Worm (Caenorhabditis elegans) whole organism, mixed stage, embryonic: ENCODE measurements around the gene D1022.2.
"Not testable (repeated sequence)": the region's sequence is repeated elsewhere in the genome, so short reads cannot be mapped to it uniquely, and the experiment has no call there.

Experiments
- M03D4.4 ChIP-seq: sonication (generic microtip); optimal IDR thresholded peaks from 2 replicates; lab custom pipeline; 2017; ENCODE audit warnings: mild to moderate bottlenecking, missing genetic modification characterization, missing compliant biosample characterization
- bed-3 ChIP-seq: fragments of 200-800 bp; sonication (Bioruptor generic); optimal IDR thresholded peaks from 3 replicates; lab custom pipeline; 2018; ENCODE audit warnings: mild to moderate bottlenecking, missing genetic modification characterization, moderate library complexity, missing compliant biosample characterization
- blmp-1 ChIP-seq: fragments of 150-350 bp; optimal IDR thresholded peaks from 2 replicates; lab custom pipeline; 2014; ENCODE audit warnings: missing biosample characterization, missing genetic modification characterization
- ceh-39 ChIP-seq: fragments of 150-350 bp; optimal IDR thresholded peaks from 2 replicates; lab custom pipeline; 2014; ENCODE audit warnings: missing biosample characterization, missing genetic modification characterization
- ceh-43 ChIP-seq: fragments of 200-800 bp; sonication (Bioruptor generic); optimal IDR thresholded peaks from 2 replicates; lab custom pipeline; 2018; ENCODE audit warnings: mild to moderate bottlenecking, missing genetic modification characterization, moderate library complexity, missing compliant biosample characterization
- ces-1 ChIP-seq: fragments of 150-350 bp; optimal IDR thresholded peaks from 2 replicates; lab custom pipeline; 2014; ENCODE audit warnings: missing biosample characterization, missing genetic modification reagents, missing genetic modification characterization
- cnd-1 ChIP-seq: fragments of 200-800 bp; sonication (Bioruptor generic); optimal IDR thresholded peaks from 2 replicates; lab custom pipeline; 2018; ENCODE audit warnings: mild to moderate bottlenecking, missing genetic modification characterization, missing compliant biosample characterization
- drap-1 ChIP-seq: fragments of 200-800 bp; sonication (Bioruptor generic); optimal IDR thresholded peaks from 3 replicates; lab custom pipeline; 2018; ENCODE audit warnings: mild to moderate bottlenecking, missing genetic modification characterization, missing compliant biosample characterization
- elt-1 ChIP-seq: sonication (generic microtip); optimal IDR thresholded peaks from 2 replicates; lab custom pipeline; 2017; ENCODE audit warnings: missing genetic modification characterization, mild to moderate bottlenecking, missing compliant biosample characterization, antibody characterized with exemption, moderate library complexity, borderline replicate concordance; ENCODE audit not compliant: insufficient read depth
- elt-3 ChIP-seq: fragments of 150-350 bp; optimal IDR thresholded peaks from 2 replicates; lab custom pipeline; 2014; ENCODE audit warnings: missing biosample characterization, missing genetic modification characterization
- flh-1 ChIP-seq: fragments of 200-800 bp; sonication (Bioruptor generic); optimal IDR thresholded peaks from 2 replicates; lab custom pipeline; 2018; ENCODE audit warnings: mild to moderate bottlenecking, missing genetic modification characterization, moderate library complexity, missing compliant biosample characterization
- ham-2 ChIP-seq: fragments of 200-800 bp; sonication (Bioruptor generic); optimal IDR thresholded peaks from 2 replicates; lab custom pipeline; 2018; ENCODE audit warnings: mild to moderate bottlenecking, missing genetic modification characterization, missing compliant biosample characterization
- hlh-1 ChIP-seq: fragments of 150-350 bp; optimal IDR thresholded peaks from 2 replicates; lab custom pipeline; 2014; ENCODE audit warnings: missing biosample characterization, missing genetic modification reagents, missing genetic modification characterization
- lin-13 ChIP-seq: fragments of 150-350 bp; optimal IDR thresholded peaks from 2 replicates; lab custom pipeline; 2014; ENCODE audit warnings: missing biosample characterization, missing genetic modification characterization
- lin-32 ChIP-seq: fragments of 200-800 bp; sonication (Bioruptor generic); optimal IDR thresholded peaks from 2 replicates; lab custom pipeline; 2018; ENCODE audit warnings: mild to moderate bottlenecking, missing genetic modification characterization, missing compliant biosample characterization
- lsy-2 ChIP-seq: fragments of 150-350 bp; optimal IDR thresholded peaks from 2 replicates; lab custom pipeline; 2014; ENCODE audit warnings: missing biosample characterization, missing genetic modification characterization
- mab-5 ChIP-seq: fragments of 150-350 bp; optimal IDR thresholded peaks from 2 replicates; lab custom pipeline; 2014; ENCODE audit warnings: missing biosample characterization, missing genetic modification characterization
- mep-1 ChIP-seq: fragments of 150-350 bp; optimal IDR thresholded peaks from 2 replicates; lab custom pipeline; 2017; ENCODE audit warnings: missing biosample characterization, missing genetic modification reagents, missing genetic modification characterization, inconsistent platforms
- mls-2 ChIP-seq: sonication (generic microtip); optimal IDR thresholded peaks from 2 replicates; lab custom pipeline; 2016; ENCODE audit warnings: mild to moderate bottlenecking, missing genetic modification characterization, moderate library complexity, missing compliant biosample characterization
- nhr-12 ChIP-seq: fragments of 150-350 bp; optimal IDR thresholded peaks from 2 replicates; lab custom pipeline; 2014; ENCODE audit warnings: missing biosample characterization, missing genetic modification characterization
- nhr-237 ChIP-seq: fragments of 150-350 bp; optimal IDR thresholded peaks from 2 replicates; lab custom pipeline; 2014; ENCODE audit warnings: missing biosample characterization, missing genetic modification characterization
- nhr-76 ChIP-seq: sonication (generic microtip); optimal IDR thresholded peaks from 2 replicates; lab custom pipeline; 2017; ENCODE audit warnings: missing biosample characterization, missing genetic modification characterization
- sem-2 ChIP-seq: fragments of 200-800 bp; sonication (Bioruptor generic); optimal IDR thresholded peaks from 2 replicates; lab custom pipeline; 2018; ENCODE audit warnings: mild to moderate bottlenecking, missing genetic modification characterization, missing compliant biosample characterization
- snpc-4 ChIP-seq: fragments of 150-350 bp; optimal IDR thresholded peaks from 2 replicates; lab custom pipeline; 2014; ENCODE audit warnings: missing biosample characterization, missing genetic modification characterization
- sptf-1 ChIP-seq: sonication (generic microtip); optimal IDR thresholded peaks from 2 replicates; lab custom pipeline; 2017; ENCODE audit warnings: mild to moderate bottlenecking, missing genetic modification characterization, moderate library complexity, missing compliant biosample characterization
- tbx-8 ChIP-seq: fragments of 200-800 bp; sonication (Bioruptor generic); optimal IDR thresholded peaks from 2 replicates; lab custom pipeline; 2018; ENCODE audit warnings: mild to moderate bottlenecking, missing genetic modification characterization, moderate library complexity, missing compliant biosample characterization
- unc-120 ChIP-seq: sonication (generic microtip); optimal IDR thresholded peaks from 2 replicates; lab custom pipeline; 2017; ENCODE audit warnings: missing genetic modification characterization, missing compliant biosample characterization; ENCODE audit not compliant: poor library complexity, severe bottlenecking
- unc-39 ChIP-seq: fragments of 150-350 bp; optimal IDR thresholded peaks from 2 replicates; lab custom pipeline; 2014; ENCODE audit warnings: missing biosample characterization, missing genetic modification characterization
- unc-62 ChIP-seq: fragments of 150-350 bp; optimal IDR thresholded peaks from 2 replicates; lab custom pipeline; 2014; ENCODE audit warnings: missing biosample characterization, missing genetic modification reagents, missing genetic modification characterization
- zip-8 ChIP-seq: fragments of 150-350 bp; optimal IDR thresholded peaks from 2 replicates; lab custom pipeline; 2014; ENCODE audit warnings: missing biosample characterization, missing genetic modification characterization

D1022.2 gene

DNA sequence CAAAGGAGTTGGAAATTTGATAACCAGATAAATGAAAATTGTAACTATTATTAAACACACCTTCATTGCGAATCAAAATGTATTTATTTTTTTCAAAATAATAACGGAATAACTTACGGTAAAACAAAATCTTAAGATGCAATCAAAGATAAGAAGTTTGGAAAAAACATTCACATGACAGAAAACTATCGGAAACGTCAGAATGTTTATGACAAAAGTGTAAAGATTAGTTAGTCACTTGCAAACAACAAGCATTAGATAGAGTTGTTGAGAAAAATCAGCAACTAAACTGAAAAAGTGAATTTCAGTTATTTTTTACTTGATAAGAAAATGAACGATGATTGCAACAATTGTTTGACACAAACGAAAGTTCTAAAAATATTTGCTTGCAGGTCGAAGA, 39.1 kb upstream of the D1022.2 start:
- TF ChIP-seq mab-5 (no peak), blmp-1 (tag; lab: Kevin White, UChicago) (no peak), nhr-76 (tag; lab: Kevin White, UChicago) (no peak), mls-2 (no peak), bed-3 (GFP tag; lab: Kevin White, UChicago) (no peak), unc-120 (tag; lab: Kevin White, UChicago) (no peak), elt-3 (tag; lab: Kevin White, UChicago) (no peak), nhr-12 (tag; lab: Kevin White, UChicago) (no peak)

DNA sequence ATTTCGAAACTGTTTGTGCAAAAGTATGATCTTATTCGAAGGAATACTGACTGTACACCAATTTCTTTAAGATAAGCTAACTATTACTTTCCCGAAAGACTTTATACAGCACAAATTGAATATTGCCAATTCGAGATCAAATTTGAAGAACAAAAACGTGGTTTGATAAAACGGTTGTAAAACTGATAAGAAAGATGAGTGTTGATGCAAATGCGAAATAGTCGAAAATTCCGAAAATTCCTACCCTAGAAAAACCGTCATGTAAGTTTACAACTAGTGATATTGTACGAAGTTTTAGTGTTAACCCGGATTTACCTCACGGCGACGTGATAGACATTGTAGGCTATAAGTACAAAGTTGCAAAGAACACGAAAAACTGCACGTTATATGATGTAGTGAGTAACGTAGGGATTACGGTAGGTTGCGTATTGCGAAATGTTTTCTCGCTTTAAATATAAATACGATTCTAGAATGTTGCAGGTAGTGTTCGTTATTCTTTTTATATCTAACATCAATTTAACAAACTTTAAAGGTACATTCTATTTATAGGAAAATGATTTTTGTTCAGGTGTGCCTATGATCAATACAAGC, 38.4 kb upstream of the D1022.2 start:
- TF ChIP-seq ces-1 (no peak), ceh-39 (tag; lab: Kevin White, UChicago) (no peak), ham-2 (GFP tag; lab: Kevin White, UChicago) (no peak), cnd-1 (tag; lab: Kevin White, UChicago) (no peak), snpc-4 (tag; lab: Kevin White, UChicago) (no peak), nhr-237 (tag; lab: Kevin White, UChicago) (no peak), mls-2 (no peak), bed-3 (GFP tag; lab: Kevin White, UChicago) (no peak), tbx-8 (GFP tag; lab: Kevin White, UChicago) (no peak), sem-2 (GFP tag; lab: Kevin White, UChicago) (no peak), lin-32 (GFP tag; lab: Kevin White, UChicago) (no peak), hlh-1 (tag; lab: Kevin White, UChicago) (no peak), zip-8 (tag; lab: Kevin White, UChicago) (no peak), mep-1 (tag; lab: Kevin White, UChicago) (no peak), mab-5 (no peak), flh-1 (GFP tag; lab: Kevin White, UChicago) (no peak), blmp-1 (tag; lab: Kevin White, UChicago) (no peak), unc-62 (no peak), drap-1 (GFP tag; lab: Kevin White, UChicago) (no peak), M03D4.4 (tag; lab: Kevin White, UChicago) (no peak)
- TF ChIP-seq, all 35 proteins: peak for 0

DNA sequence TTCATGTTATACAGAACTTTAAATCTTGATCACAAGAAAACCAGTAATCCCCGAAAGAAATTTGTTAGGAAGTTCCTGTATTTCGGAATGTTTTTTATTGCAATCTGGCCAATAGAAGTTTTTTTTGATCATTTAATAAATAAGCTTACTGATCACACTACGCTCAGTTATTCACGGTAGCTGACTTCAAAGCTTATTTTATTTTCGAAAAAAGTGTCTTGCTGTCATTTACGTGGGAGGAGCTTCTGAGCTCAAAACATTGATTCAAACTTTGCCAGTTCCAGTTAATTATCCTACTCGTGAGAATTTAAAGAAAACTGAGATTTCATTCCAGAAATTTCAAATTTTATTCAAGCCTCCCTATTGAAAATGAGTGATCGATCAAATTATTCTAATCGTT, 27.0 kb upstream of the D1022.2 start, which contains the start of gene srd-54:
srd-54 (plus strand) TSS at position 301 of the 400 bp plus-strand sequence.
- TF ChIP-seq hlh-1 (tag; lab: Kevin White, UChicago) (no peak), elt-3 (tag; lab: Kevin White, UChicago) (no peak), unc-62 (no peak), ceh-43 (GFP tag; lab: Kevin White, UChicago) (no peak), nhr-237 (tag; lab: Kevin White, UChicago) (no peak)

DNA sequence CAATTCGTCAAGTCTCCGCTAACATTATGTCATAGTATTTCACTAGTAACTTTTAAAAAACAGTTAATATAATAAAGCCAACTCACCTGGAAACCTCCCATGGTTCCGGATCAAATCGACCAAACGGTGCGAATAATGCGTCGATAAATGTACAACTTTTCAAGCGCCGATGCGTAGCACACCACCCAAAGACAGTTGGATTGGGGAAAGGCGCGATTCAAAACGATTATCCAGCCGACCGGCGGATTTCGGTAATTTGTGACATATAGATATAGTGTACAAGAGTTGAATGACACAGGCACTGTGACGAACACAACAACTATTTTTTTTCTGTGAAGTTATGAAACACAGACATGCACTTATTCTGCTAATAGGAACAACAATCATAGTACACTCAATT, 25.1 kb upstream of the D1022.2 start, which contains the start of gene kcc-3:
kcc-3 (minus strand) TSS at position 101 of the 400 bp plus-strand sequence.
- TF ChIP-seq tbx-8 (GFP tag; lab: Kevin White, UChicago) (no peak), lin-13 (no peak), drap-1 (GFP tag; lab: Kevin White, UChicago) (no peak), lsy-2 (tag; lab: Kevin White, UChicago) (no peak), ceh-43 (GFP tag; lab: Kevin White, UChicago) (no peak), mls-2 (no peak), ham-2 (GFP tag; lab: Kevin White, UChicago) (no peak), elt-3 (tag; lab: Kevin White, UChicago) (no peak), flh-1 (GFP tag; lab: Kevin White, UChicago) (no peak), sptf-1 (tag; lab: Kevin White, UChicago) (no peak)

DNA sequence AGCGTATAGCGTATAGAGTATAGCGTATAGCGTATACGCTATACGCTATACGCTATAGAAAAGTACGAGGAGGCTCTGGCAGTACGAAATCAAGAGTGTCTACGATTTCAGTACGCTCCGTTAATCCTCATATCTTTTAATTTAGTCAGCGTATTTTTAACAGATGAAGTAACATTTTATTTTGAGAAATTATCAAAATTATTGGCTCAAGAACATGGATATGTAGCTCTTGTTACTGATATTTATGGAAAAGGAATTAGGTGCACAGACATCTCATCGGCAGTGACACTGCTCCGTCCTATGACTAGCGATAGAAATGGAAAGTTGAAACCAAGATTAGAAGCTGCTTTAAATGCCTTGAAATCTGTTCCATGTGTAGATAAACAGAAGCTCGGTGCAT, 24.3 kb upstream of the D1022.2 start, which contains the start of gene K02A2.1:
K02A2.1 (plus strand) TSS at position 301 of the 400 bp plus-strand sequence.
- TF ChIP-seq unc-39 (tag; lab: Kevin White, UChicago); flh-1 (GFP tag; lab: Kevin White, UChicago); elt-1 (tag; lab: Kevin White, UChicago): not testable (repeated sequence)
